Worm (Caenorhabditis elegans): ENCODE data around the gene tofu-6.

The tofu-6 gene

DNA sequence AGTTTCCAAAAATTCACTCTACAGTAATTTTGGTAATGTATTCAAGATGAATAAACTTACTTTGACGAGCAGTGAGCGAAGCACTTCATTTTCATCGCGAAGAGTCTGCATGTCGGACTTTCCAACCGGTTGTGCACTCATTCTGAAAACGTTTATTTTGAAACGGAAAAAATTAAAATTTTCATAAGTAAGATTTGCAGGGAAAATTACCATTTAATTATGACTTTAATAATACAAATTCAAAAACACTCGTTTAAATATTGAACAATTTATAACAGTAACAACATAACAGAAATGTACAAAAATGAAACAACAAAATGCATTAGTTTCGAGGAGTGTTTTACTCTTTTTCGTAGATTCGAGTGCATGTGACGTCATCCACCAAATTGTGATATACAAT is 8.6 kb upstream of the tofu-6 start, which contains the start of the genes EEED8.13 and EEED8.18:
Gene EEED8.13, minus strand, starts transcription at position 101 of the 400 bp plus-strand sequence.
Gene EEED8.18, minus strand, starts transcription at position 144 of the 400 bp plus-strand sequence.
- TF ChIP-seq ceh-83 (GFP tag; optimal IDR thresholded peaks at IDR 0.05) (no peak), hlh-1 (tag; optimal IDR thresholded peaks at IDR 0.05) (no peak), zip-8 (tag; optimal IDR thresholded peaks at IDR 0.05) (peak; percentile 32)

DNA sequence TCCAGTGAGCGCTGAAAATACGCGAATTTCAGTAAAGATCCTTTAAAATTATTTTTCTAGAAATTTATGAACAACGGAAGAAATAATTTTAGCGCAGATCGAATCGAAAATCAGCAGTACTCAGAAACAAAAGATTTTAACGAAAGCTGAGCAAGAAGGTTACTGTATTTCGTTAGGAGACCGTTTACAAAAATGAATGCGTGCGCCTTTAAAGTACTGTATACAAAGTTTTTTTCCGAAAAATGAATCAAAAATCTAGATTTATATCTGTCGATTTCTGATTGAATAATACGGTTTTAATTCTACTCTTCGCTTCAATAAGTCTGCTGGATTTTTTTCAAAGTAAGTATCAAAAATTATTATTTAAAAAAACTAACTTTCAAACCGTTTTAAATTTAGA is 7.0 kb upstream of the tofu-6 start, which contains the start of the genes EEED8.14 and EEED8.3:
Gene EEED8.14, minus strand, starts transcription at position 13 of the 400 bp plus-strand sequence.
Gene EEED8.3, plus strand, starts transcription at position 237 of the 400 bp plus-strand sequence.
- TF ChIP-seq ceh-83 (GFP tag; optimal IDR thresholded peaks at IDR 0.05) (no peak), pha-4 (tag; optimal IDR thresholded peaks at IDR 0.05) (no peak), nhr-76 (tag; optimal IDR thresholded peaks at IDR 0.05) (no peak), mep-1 (tag; optimal IDR thresholded peaks at IDR 0.05) (no peak), ztf-11 (tag; optimal IDR thresholded peaks at IDR 0.05) (no peak)

DNA sequence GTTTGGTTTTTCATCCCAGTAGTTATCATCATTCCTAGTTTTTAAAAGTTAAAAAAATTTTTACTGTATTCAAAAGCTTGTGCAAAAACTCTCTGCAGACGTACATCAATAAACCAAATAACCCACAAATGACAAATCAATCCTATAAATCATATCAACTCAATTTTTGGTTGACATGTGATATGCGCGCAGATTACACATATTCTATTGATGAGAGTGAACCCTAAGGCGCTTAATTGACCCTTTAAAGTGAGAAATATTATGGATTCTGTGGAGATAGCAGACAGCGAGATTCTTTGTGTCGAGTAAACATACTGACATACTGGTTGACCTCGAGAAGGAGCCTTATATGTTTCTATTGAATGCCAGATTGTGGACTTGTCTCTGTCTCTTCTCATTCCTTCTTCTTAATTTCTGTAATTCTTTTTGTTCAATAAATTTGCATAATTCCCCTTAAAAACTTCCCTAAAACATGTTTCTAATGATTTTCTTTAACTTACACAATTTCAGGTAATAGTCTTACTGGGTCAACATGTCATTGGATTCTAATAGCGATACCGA is 4.8 kb upstream of the tofu-6 start, which contains the start of gene EEED8.2:
Gene EEED8.2, plus strand, starts transcription at position 511 of the 561 bp plus-strand sequence.
- TF ChIP-seq M03D4.4 (tag; optimal IDR thresholded peaks at IDR 0.05) (no peak), nhr-28 (tag; optimal IDR thresholded peaks at IDR 0.05) (no peak), cnd-1 (tag; optimal IDR thresholded peaks at IDR 0.05) (no peak), nhr-12 (tag; optimal IDR thresholded peaks at IDR 0.05) (no peak), pha-4 (tag; optimal IDR thresholded peaks at IDR 0.05) (peak; percentile 18), sptf-1 (tag; optimal IDR thresholded peaks at IDR 0.05) (no peak), mab-5 (tag; optimal IDR thresholded peaks at IDR 0.05) (peak; percentile 64), unc-120 (tag; optimal IDR thresholded peaks at IDR 0.05; ENCODE audit: poor library complexity, severe bottlenecking) (no peak), unc-62 (GFP tag; optimal IDR thresholded peaks at IDR 0.05) (peak; percentile 92), nhr-2 (tag; optimal IDR thresholded peaks at IDR 0.05) (peak; percentile 14)

DNA sequence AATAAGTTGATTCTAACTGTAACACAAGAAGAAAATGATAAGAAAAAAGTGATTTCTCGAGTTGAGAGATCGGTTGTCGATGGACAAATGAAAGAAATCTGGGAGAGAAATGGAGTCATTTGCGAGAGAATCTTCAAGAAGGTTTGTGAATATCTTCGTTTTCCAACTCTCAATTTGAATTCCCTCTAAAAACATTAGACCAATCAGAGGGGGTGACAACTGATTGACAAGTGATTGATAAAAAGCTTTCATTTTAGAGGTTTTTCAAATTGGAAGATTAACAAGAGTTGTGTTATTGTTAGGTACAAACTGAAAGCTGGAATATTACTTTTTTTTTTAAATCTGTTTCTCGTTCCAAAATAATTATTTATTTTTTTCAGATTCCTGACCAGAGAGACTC is 3.1 kb upstream of the tofu-6 start:
- no peak for TF ChIP-seq lin-13 (tag; optimal IDR thresholded peaks at IDR 0.05)
- TF ChIP-seq unc-62 (GFP tag; optimal IDR thresholded peaks at IDR 0.05): peak; percentile 94

DNA sequence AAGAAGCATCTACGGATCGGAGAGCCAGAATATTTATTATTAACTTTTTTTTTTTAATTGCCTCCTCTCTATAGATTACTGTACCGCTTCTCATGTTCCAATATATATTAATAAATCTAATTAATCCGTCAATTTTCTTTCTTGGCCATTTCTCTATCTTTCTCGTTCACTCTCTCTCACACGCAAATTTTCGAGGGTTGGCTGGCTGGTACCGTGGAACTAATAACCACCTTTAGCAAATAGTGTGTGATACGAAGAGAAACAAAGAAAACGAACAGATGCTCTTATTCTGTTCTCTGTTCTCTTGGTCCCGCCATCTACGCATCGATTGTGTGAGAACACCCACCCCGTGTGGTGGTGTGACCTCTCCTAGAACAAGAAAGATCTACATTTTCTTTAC is 2.7 kb upstream of the tofu-6 start:
- TF ChIP-seq sptf-1 (tag; optimal IDR thresholded peaks at IDR 0.05) (no peak), mab-5 (tag; optimal IDR thresholded peaks at IDR 0.05) (no peak), pha-4 (tag; optimal IDR thresholded peaks at IDR 0.05) (no peak), mls-2 (tag; optimal IDR thresholded peaks at IDR 0.05) (peak; percentile 52), elt-1 (tag; optimal IDR thresholded peaks at IDR 0.05; ENCODE audit: borderline replicate concordance, insufficient read depth) (no peak), nhr-2 (tag; optimal IDR thresholded peaks at IDR 0.05) (no peak), ces-1 (GFP tag; optimal IDR thresholded peaks at IDR 0.05) (peak; percentile 89), elt-3 (tag; optimal IDR thresholded peaks at IDR 0.05) (no peak), lin-13 (tag; optimal IDR thresholded peaks at IDR 0.05) (peak; percentile 25), nhr-237 (tag; optimal IDR thresholded peaks at IDR 0.05) (no peak), lsy-2 (tag; optimal IDR thresholded peaks at IDR 0.05) (no peak), blmp-1 (tag; optimal IDR thresholded peaks at IDR 0.05) (no peak), mep-1 (tag; optimal IDR thresholded peaks at IDR 0.05) (no peak), drap-1 (GFP tag; optimal IDR thresholded peaks at IDR 0.05) (no peak), flh-1 (GFP tag; optimal IDR thresholded peaks at IDR 0.05) (no peak), nhr-76 (tag; optimal IDR thresholded peaks at IDR 0.05) (no peak), unc-120 (tag; optimal IDR thresholded peaks at IDR 0.05; ENCODE audit: poor library complexity, severe bottlenecking) (peak; percentile 14), lin-32 (GFP tag; optimal IDR thresholded peaks at IDR 0.05) (peak; percentile 67), tbx-8 (GFP tag; optimal IDR thresholded peaks at IDR 0.05) (no peak), unc-39 (tag; optimal IDR thresholded peaks at IDR 0.05) (no peak), M03D4.4 (tag; optimal IDR thresholded peaks at IDR 0.05) (no peak), hlh-1 (tag; optimal IDR thresholded peaks at IDR 0.05) (peak; percentile 75), nhr-12 (tag; optimal IDR thresholded peaks at IDR 0.05) (no peak), ceh-39 (tag; optimal IDR thresholded peaks at IDR 0.05) (peak; percentile 18), nhr-28 (tag; optimal IDR thresholded peaks at IDR 0.05) (no peak), sem-2 (GFP tag; optimal IDR thresholded peaks at IDR 0.05) (no peak), cnd-1 (tag; optimal IDR thresholded peaks at IDR 0.05) (peak; percentile 84), unc-62 (GFP tag; optimal IDR thresholded peaks at IDR 0.05) (no peak), bed-3 (GFP tag; optimal IDR thresholded peaks at IDR 0.05) (no peak), ceh-83 (GFP tag; optimal IDR thresholded peaks at IDR 0.05) (no peak), ham-2 (GFP tag; optimal IDR thresholded peaks at IDR 0.05) (no peak), ceh-43 (GFP tag; optimal IDR thresholded peaks at IDR 0.05) (peak; percentile 59), zip-8 (tag; optimal IDR thresholded peaks at IDR 0.05) (no peak), snpc-4 (tag; optimal IDR thresholded peaks at IDR 0.05) (no peak), ztf-11 (tag; optimal IDR thresholded peaks at IDR 0.05) (peak; percentile 13)
